Worm (Caenorhabditis elegans): ENCODE results near the gene F15H10.8.

The F15H10.8 gene

DNA sequence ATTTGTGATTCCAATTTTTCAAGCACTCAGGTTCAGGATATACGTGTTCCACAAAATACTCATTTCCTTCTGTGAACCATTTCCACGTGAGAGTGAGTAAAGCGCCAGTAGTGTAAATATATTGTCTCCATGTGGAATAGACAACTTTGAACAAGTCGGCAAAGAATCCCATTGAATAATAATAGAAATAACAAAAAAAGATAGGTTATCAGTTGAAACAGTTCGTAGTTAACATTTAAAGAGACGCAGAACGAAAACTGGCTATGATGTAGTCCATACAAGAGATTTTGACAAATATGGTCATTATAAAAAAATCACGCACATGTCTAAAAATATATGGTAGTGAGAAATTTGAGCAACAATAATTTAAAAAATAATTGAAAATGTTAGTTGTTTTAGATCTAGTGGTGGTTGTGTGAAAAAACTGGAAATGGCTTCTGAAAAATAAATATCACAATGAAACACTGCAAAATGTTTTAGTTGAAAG lies 45.2 kb downstream of the F15H10.8 start, which contains the start of gene ceeh-2:
TSS of gene ceeh-2 (minus strand) at position 437 of the 487 bp plus-strand sequence.
- TF ChIP-seq ceh-36 (tag; optimal IDR thresholded peaks at IDR 0.05) (no peak), ceh-13 (GFP tag; optimal IDR thresholded peaks at IDR 0.05) (no peak), tbx-11 (GFP tag; IDR thresholded peaks at IDR 0.05) (no peak), ets-7 (tag; optimal IDR thresholded peaks at IDR 0.05) (no peak), pes-1 (GFP tag; IDR thresholded peaks at IDR 0.05) (no peak), sea-1 (GFP tag; conservative IDR thresholded peaks at IDR 0.05) (no peak), aly-1 (tag; optimal IDR thresholded peaks at IDR 0.05) (no peak), F13C5.2 (tag; optimal IDR thresholded peaks at IDR 0.05) (no peak), ama-1 (optimal IDR thresholded peaks at IDR 0.05) (no peak), flt-1 (GFP tag; IDR thresholded peaks at IDR 0.05) (no peak), tbx-37 (GFP tag; conservative IDR thresholded peaks at IDR 0.05) (no peak), scrt-1 (GFP tag; IDR thresholded peaks at IDR 0.05) (no peak), hnd-1 (tag; optimal IDR thresholded peaks at IDR 0.05) (no peak)

- TF ChIP-seq F13C5.2 (tag; optimal IDR thresholded peaks at IDR 0.05) = peak; percentile 43
- TF ChIP-seq sea-1 (GFP tag; conservative IDR thresholded peaks at IDR 0.05) = no peak
- peak; percentile 28 for TF ChIP-seq ceh-13 (GFP tag; optimal IDR thresholded peaks at IDR 0.05)
- peak; percentile 21 for TF ChIP-seq hnd-1 (tag; optimal IDR thresholded peaks at IDR 0.05)
- TF ChIP-seq aly-1 (tag; optimal IDR thresholded peaks at IDR 0.05) = no peak
- peak; percentile 86 for TF ChIP-seq tbx-37 (GFP tag; conservative IDR thresholded peaks at IDR 0.05)
- no peak for TF ChIP-seq tbx-11 (GFP tag; IDR thresholded peaks at IDR 0.05)
Measured at ce11 chrV:10355773-10356335, 46.9 kb downstream of the F15H10.8 start, which contains the start of gene sluh-7. sluh-7 (minus strand) TSS chrV:10355823.

DNA sequence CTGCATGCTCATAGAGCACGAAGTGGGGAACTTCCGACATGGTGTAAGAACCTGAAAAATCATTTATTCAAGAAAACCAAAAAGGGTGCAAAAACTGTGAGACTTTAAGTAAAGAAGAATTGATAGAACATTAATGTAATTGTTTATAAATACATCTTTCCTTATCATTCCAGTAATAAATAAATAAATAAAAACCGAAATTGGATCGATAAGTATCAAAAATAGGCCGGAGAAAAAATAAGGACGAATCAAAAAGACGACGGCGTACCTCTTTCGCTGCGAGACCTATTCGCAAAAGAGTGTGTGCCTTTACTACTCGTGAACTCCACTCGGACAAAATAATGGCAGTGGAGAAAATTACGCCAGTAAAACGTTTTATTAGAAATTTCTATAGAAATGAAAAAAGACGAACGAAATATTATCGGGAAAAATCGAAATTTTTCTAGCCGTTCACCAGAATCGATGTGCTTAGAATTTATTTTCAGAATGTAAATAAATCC lies 49.7 kb downstream of the F15H10.8 start, which contains the start of gene nol-56:
TSS of gene nol-56 (minus strand) at position 51 of the 500 bp plus-strand sequence.
- TF ChIP-seq ceh-13 (GFP tag; optimal IDR thresholded peaks at IDR 0.05) (no peak), pes-1 (GFP tag; IDR thresholded peaks at IDR 0.05) (0 out of 2 replicates have a peak, but pooled peaks have one; percentile 37)

Data from whole organism, early embryonic.